Fruit fly (Drosophila melanogaster): ENCODE data around the gene CG7017.

The CG7017 gene

DNA sequence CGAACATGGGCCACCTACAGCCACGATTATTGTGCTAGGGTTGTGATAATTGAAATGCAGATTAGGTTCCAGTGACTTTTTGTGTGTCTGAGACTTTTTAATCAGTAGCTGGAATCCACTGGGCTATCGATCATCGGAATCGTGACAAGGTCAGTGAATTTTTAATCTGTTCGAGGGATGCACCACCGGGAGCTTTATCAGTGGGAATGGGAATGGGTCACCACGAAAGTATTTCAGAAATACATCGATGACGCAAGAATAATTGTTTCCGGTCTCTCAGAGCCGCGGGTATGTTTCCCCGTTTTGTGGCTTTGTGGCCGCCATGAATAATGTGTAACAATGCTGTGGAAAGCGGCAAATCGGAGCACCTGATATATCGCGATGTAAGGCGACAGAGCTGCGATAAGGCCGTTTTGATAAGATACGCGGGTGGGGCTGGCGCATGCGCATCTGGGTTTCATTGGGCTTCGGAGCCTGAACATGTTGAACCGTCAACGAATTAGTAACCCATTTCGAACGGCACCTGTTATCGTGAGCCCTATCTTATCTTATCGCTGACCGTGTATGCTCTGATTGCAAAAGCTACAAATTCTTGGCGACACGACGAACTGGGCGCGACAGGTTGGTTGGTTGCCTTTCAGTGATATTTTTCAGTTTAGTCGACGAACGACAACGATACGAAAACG is 23.9 kb downstream of the CG7017 start, which contains the start of gene Ssk (continued):
- TF ChIP-seq CG13424 (tag; optimal IDR thresholded peaks at IDR 0.05) (no peak), Lhr (GFP tag; optimal IDR thresholded peaks at IDR 0.05) (no peak), Six4 (GFP tag; optimal IDR thresholded peaks at IDR 0.05) (no peak), sima (GFP tag; optimal IDR thresholded peaks at IDR 0.05) (no peak), Dek (tag; optimal IDR thresholded peaks at IDR 0.05) (no peak), mam (GFP tag; optimal IDR thresholded peaks at IDR 0.05) (no peak), CG4854 (GFP tag; optimal IDR thresholded peaks at IDR 0.05) (no peak), Sry-β (GFP tag; optimal IDR thresholded peaks at IDR 0.05) (no peak), caup (GFP tag; optimal IDR thresholded peaks at IDR 0.05; ENCODE audit: severe bottlenecking) (peak; percentile 31), chn (GFP tag; optimal IDR thresholded peaks at IDR 0.05) (no peak), HmgZ (tag; optimal IDR thresholded peaks at IDR 0.05) (no peak), CG4328 (GFP tag; optimal IDR thresholded peaks at IDR 0.05) (no peak), H15 (GFP tag; IDR thresholded peaks at IDR 0.05) (no peak), slp2 (GFP tag; optimal IDR thresholded peaks at IDR 0.05) (no peak), Side (GFP tag; optimal IDR thresholded peaks at IDR 0.05) (no peak), CG7987 (GFP tag; optimal IDR thresholded peaks at IDR 0.05) (no peak), lab (GFP tag; optimal IDR thresholded peaks at IDR 0.05) (peak; percentile 52), E2f1 (GFP tag; IDR thresholded peaks at IDR 0.05) (no peak), pfk (GFP tag; optimal IDR thresholded peaks at IDR 0.05) (no peak), CG7745 (tag; optimal IDR thresholded peaks at IDR 0.05) (no peak), Oaz (GFP tag; IDR thresholded peaks at IDR 0.05) (no peak), CG18619 (GFP tag; optimal IDR thresholded peaks at IDR 0.05) (no peak), gfzf (GFP tag; optimal IDR thresholded peaks at IDR 0.05) (no peak), CG7786 (GFP tag; optimal IDR thresholded peaks at IDR 0.05) (no peak), sens-2 (GFP tag; IDR thresholded peaks at IDR 0.05) (no peak), az2 (GFP tag; optimal IDR thresholded peaks at IDR 0.05) (no peak), Asciz (GFP tag; optimal IDR thresholded peaks at IDR 0.05) (no peak), repo (GFP tag; optimal IDR thresholded peaks at IDR 0.05) (no peak), ranshi (GFP tag; IDR thresholded peaks at IDR 0.05) (no peak), CG8478 (optimal IDR thresholded peaks at IDR 0.05) (no peak), CG17912 (GFP tag; optimal IDR thresholded peaks at IDR 0.05) (no peak), CG16863 (GFP tag; optimal IDR thresholded peaks at IDR 0.05) (no peak), br (optimal IDR thresholded peaks at IDR 0.05) (no peak), dm (GFP tag; optimal IDR thresholded peaks at IDR 0.05) (no peak), CG2129 (GFP tag; IDR thresholded peaks at IDR 0.05; ENCODE audit: partially characterized antibody) (no peak), Ets97D (GFP tag; optimal IDR thresholded peaks at IDR 0.05) (no peak), CG6654 (GFP tag; optimal IDR thresholded peaks at IDR 0.05) (no peak), Hr78 (GFP tag; optimal IDR thresholded peaks at IDR 0.05) (peak in 1 of 2 experiments; percentile 20), CrebB (tag; optimal IDR thresholded peaks at IDR 0.05) (peak; percentile 47), Hmx (GFP tag; optimal IDR thresholded peaks at IDR 0.05) (no peak), CG2889 (GFP tag; IDR thresholded peaks at IDR 0.05) (no peak), Stat92E (GFP tag; optimal IDR thresholded peaks at IDR 0.05) (no peak), CTCF (GFP tag; optimal IDR thresholded peaks at IDR 0.05) (no peak), CG17568 (GFP tag; optimal IDR thresholded peaks at IDR 0.05) (no peak), sug (tag; optimal IDR thresholded peaks at IDR 0.05) (peak; percentile 81), corto (GFP tag; optimal IDR thresholded peaks at IDR 0.05) (no peak), CG15269 (tag; optimal IDR thresholded peaks at IDR 0.05) (no peak), Dip2 (GFP tag; IDR thresholded peaks at IDR 0.05) (no peak), Drgx (GFP tag; IDR thresholded peaks at IDR 0.05) (no peak), CG7556 (GFP tag; optimal IDR thresholded peaks at IDR 0.05) (no peak), Xbp1 (GFP tag; optimal IDR thresholded peaks at IDR 0.05) (no peak)

All from whole organism, embryonic.